Worm (Caenorhabditis elegans) whole organism, L3 larva: Measurements from ENCODE around the gene F25H9.6.
A peak's percentile ranks its signal among the peaks of the same experiment; 100 is the strongest.

Source experiments
- ceh-82 ChIP-seq: fragments of 150-350 bp; optimal IDR thresholded peaks from 2 replicates; lab custom pipeline; 2014; ENCODE audit warnings: missing biosample characterization, missing genetic modification characterization
- egl-27 ChIP-seq: sonication (generic microtip); optimal IDR thresholded peaks from 4 replicates; lab custom pipeline; 2017; ENCODE audit warnings: missing biosample characterization, missing genetic modification reagents, missing genetic modification characterization
- elt-1 ChIP-seq: fragments of 150-350 bp; optimal IDR thresholded peaks from 2 replicates; lab custom pipeline; 2014; ENCODE audit warnings: missing biosample characterization, missing genetic modification characterization
- elt-2 ChIP-seq: sonication (generic microtip); optimal IDR thresholded peaks from 2 replicates; lab custom pipeline; 2016; ENCODE audit warnings: missing genetic modification reagents, mild to moderate bottlenecking, missing genetic modification characterization, missing compliant biosample characterization
- elt-3 ChIP-seq, 3 experiments: fragments of 150-350 bp in 1 of 3; sonication (generic microtip) in 2 of 3; optimal IDR thresholded peaks; 2 replicates in 2 of 3; 4 replicates in 1 of 3; lab custom pipeline; 2014 to 2017; ENCODE audit warnings: missing biosample characterization in 3 of 3, missing genetic modification characterization in 3 of 3
- fkh-10 ChIP-seq: sonication (generic microtip); optimal IDR thresholded peaks from 2 replicates; lab custom pipeline; 2017; ENCODE audit warnings: missing biosample characterization, missing genetic modification reagents, missing genetic modification characterization
- nhr-23 ChIP-seq: fragments of 150-350 bp; optimal IDR thresholded peaks from 2 replicates; lab custom pipeline; 2014; ENCODE audit warnings: missing biosample characterization, missing genetic modification reagents, missing genetic modification characterization
- nhr-28 ChIP-seq: fragments of 150-350 bp; optimal IDR thresholded peaks from 2 replicates; lab custom pipeline; 2014; ENCODE audit warnings: missing biosample characterization, missing genetic modification characterization
- nhr-76 ChIP-seq: fragments of 150-350 bp; sonication (generic microtip); optimal IDR thresholded peaks from 5 replicates; lab custom pipeline; 2014; ENCODE audit warnings: missing biosample characterization, missing genetic modification characterization
- pha-4 ChIP-seq: fragments of 150-350 bp; optimal IDR thresholded peaks from 2 replicates; lab custom pipeline; 2014; ENCODE audit warnings: missing biosample characterization, missing genetic modification reagents, missing genetic modification characterization
- pqm-1 ChIP-seq: fragments of 150-350 bp; optimal IDR thresholded peaks from 2 replicates; lab custom pipeline; 2017; ENCODE audit warnings: missing biosample characterization, missing genetic modification characterization, inconsistent platforms
- skn-1 ChIP-seq: fragments of 150-350 bp; optimal IDR thresholded peaks from 2 replicates; lab custom pipeline; 2014; ENCODE audit warnings: missing biosample characterization, missing genetic modification characterization

ce11 chrV:13445229-13445949 lies 22.8 kb downstream of the F25H9.6 start, which contains the start of gene Y2H9A.4:
- TF ChIP-seq skn-1 (tag; lab: Kevin White, UChicago) = no peak
- TF ChIP-seq elt-3 (tag; optimal IDR thresholded peaks at IDR 0.05; lab: Kevin White, UChicago) = no peak
- peak; percentile 54 for TF ChIP-seq elt-2 (tag; lab: Kevin White, UChicago)
- TF ChIP-seq nhr-76 (tag; lab: Kevin White, UChicago) = no peak
- TF ChIP-seq fkh-10 (GFP tag; lab: Kevin White, UChicago) = no peak
- TF ChIP-seq pqm-1 (tag; lab: Kevin White, UChicago) = no peak
- no peak for TF ChIP-seq nhr-23 (tag; lab: Kevin White, UChicago)
- TF ChIP-seq elt-1 (tag; lab: Kevin White, UChicago) = peak; percentile 72
- TF ChIP-seq pha-4 (tag; lab: Kevin White, UChicago) = peak; percentile 22
- TF ChIP-seq egl-27 (tag; lab: Kevin White, UChicago) = no peak
- TF ChIP-seq nhr-28 = no peak
- no peak for TF ChIP-seq ceh-82 (tag; lab: Kevin White, UChicago)
